Fruit fly (Drosophila melanogaster) whole organism, embryonic: ENCODE results near the gene Gsc.

Experiments used
- Atf3 ChIP-seq: fragments of 200-800 bp; sonication (Bioruptor generic); optimal IDR thresholded peaks from 3 replicates; lab custom pipeline; 2016; ENCODE audit warnings: missing biosample characterization, missing genetic modification characterization
- B-H1 ChIP-seq: fragments of 200-800 bp; sonication (Bioruptor generic); IDR thresholded peaks from 3 replicates; pipeline ENCODE4 v1.3.6; 2022; ENCODE audit warnings: missing biosample characterization, missing genetic modification characterization
- CG10462 ChIP-seq: fragments of 200-800 bp; sonication (Bioruptor generic); optimal IDR thresholded peaks from 2 replicates; lab custom pipeline; 2016; ENCODE audit warnings: missing biosample characterization, missing genetic modification characterization
- CG10543 ChIP-seq: fragments of 200-800 bp; sonication (Bioruptor generic); optimal IDR thresholded peaks from 3 replicates; lab custom pipeline; 2017; ENCODE audit warnings: missing biosample characterization, mild to moderate bottlenecking, missing genetic modification characterization, moderate library complexity
- CG11093 ChIP-seq: fragments of 200-800 bp; sonication (Bioruptor generic); IDR thresholded peaks from 3 replicates; pipeline ENCODE4 v1.3.6; 2022; ENCODE audit warnings: missing biosample characterization, missing genetic modification characterization
- CG11456 ChIP-seq: fragments of 200-800 bp; sonication (Bioruptor generic); IDR thresholded peaks from 3 replicates; pipeline ENCODE4 v1.3.6; 2022; ENCODE audit warnings: missing biosample characterization, missing genetic modification characterization
- CG12104 ChIP-seq: fragments of 200-800 bp; sonication (Bioruptor generic); optimal IDR thresholded peaks from 3 replicates; lab custom pipeline; 2016; ENCODE audit warnings: missing biosample characterization, missing genetic modification characterization
- CG12391 ChIP-seq: fragments of 200-800 bp; sonication (Bioruptor generic); optimal IDR thresholded peaks from 3 replicates; lab custom pipeline; 2018; ENCODE audit warnings: missing biosample characterization, mild to moderate bottlenecking, missing genetic modification characterization, moderate library complexity
- CG12744 ChIP-seq: fragments of 200-800 bp; sonication (Bioruptor generic); optimal IDR thresholded peaks from 2 replicates; lab custom pipeline; 2016; ENCODE audit warnings: missing biosample characterization, missing genetic modification characterization
- CG14710 ChIP-seq: fragments of 200-800 bp; sonication (Bioruptor generic); optimal IDR thresholded peaks from 3 replicates; lab custom pipeline; 2019; ENCODE audit warnings: missing biosample characterization, mild to moderate bottlenecking, missing genetic modification characterization, moderate library complexity
- CG15514 ChIP-seq: fragments of 200-800 bp; sonication (Bioruptor generic); optimal IDR thresholded peaks from 3 replicates; lab custom pipeline; 2017; ENCODE audit warnings: missing biosample characterization, missing genetic modification characterization, mild to moderate bottlenecking, moderate library complexity, missing genetic modification reagents
- CG15601 ChIP-seq: fragments of 200-800 bp; sonication (Bioruptor generic); optimal IDR thresholded peaks from 3 replicates; lab custom pipeline; 2019; ENCODE audit warnings: missing biosample characterization, mild to moderate bottlenecking, missing genetic modification characterization, moderate library complexity
- CG1603 ChIP-seq: fragments of 200-800 bp; sonication (Bioruptor generic); optimal IDR thresholded peaks from 2 replicates; lab custom pipeline; 2019; ENCODE audit warnings: missing biosample characterization, mild to moderate bottlenecking, missing genetic modification characterization, moderate library complexity
- CG18262 ChIP-seq: fragments of 200-800 bp; optimal IDR thresholded peaks from 3 replicates; lab custom pipeline; 2019; ENCODE audit warnings: missing biosample characterization, mild to moderate bottlenecking, missing genetic modification characterization, moderate library complexity
- CG2129 ChIP-seq: fragments of 200-800 bp; sonication (Bioruptor generic); IDR thresholded peaks from 2 replicates; pipeline ENCODE4 v1.3.6; 2022; ENCODE audit warnings: missing biosample characterization, missing genetic modification characterization; ENCODE audit not compliant: partially characterized antibody
- CG31365 ChIP-seq: fragments of 200-800 bp; sonication (Bioruptor generic); optimal IDR thresholded peaks from 2 replicates; lab custom pipeline; 2018; ENCODE audit warnings: missing biosample characterization, mild to moderate bottlenecking, missing genetic modification characterization
- CG3995 ChIP-seq: fragments of 200-800 bp; sonication (Bioruptor generic); optimal IDR thresholded peaks from 3 replicates; lab custom pipeline; 2016; ENCODE audit warnings: missing biosample characterization, missing genetic modification characterization
- CG4360 ChIP-seq: fragments of 200-800 bp; sonication (Bioruptor generic); IDR thresholded peaks from 2 replicates; pipeline ENCODE4 v1.3.6; 2022; ENCODE audit warnings: missing biosample characterization, missing genetic modification characterization
- CG6791 ChIP-seq: fragments of 200-800 bp; sonication (Bioruptor generic); IDR thresholded peaks from 3 replicates; pipeline ENCODE4 v1.3.6; 2022; ENCODE audit warnings: missing biosample characterization, missing genetic modification characterization; ENCODE audit not compliant: partially characterized antibody
- CG7556 ChIP-seq: fragments of 200-800 bp; sonication (Bioruptor generic); optimal IDR thresholded peaks from 2 replicates; lab custom pipeline; 2017; ENCODE audit warnings: missing biosample characterization, mild to moderate bottlenecking, missing genetic modification characterization
- CrebB ChIP-seq: fragments of 200-800 bp; sonication (Bioruptor generic); optimal IDR thresholded peaks from 3 replicates; lab custom pipeline; 2018; ENCODE audit warnings: missing biosample characterization, mild to moderate bottlenecking, missing genetic modification characterization
- D19A ChIP-seq: fragments of 200-800 bp; optimal IDR thresholded peaks from 3 replicates; lab custom pipeline; 2019; ENCODE audit warnings: missing biosample characterization, mild to moderate bottlenecking, missing genetic modification characterization, moderate library complexity
- Dbx ChIP-seq: fragments of 200-800 bp; sonication (Bioruptor generic); IDR thresholded peaks from 3 replicates; pipeline ENCODE4 v1.3.6; 2022; ENCODE audit warnings: missing biosample characterization, missing genetic modification characterization
- Dip2 ChIP-seq: fragments of 200-800 bp; sonication (Bioruptor generic); IDR thresholded peaks from 2 replicates; pipeline ENCODE4 v1.3.6; 2022; ENCODE audit warnings: missing biosample characterization, missing genetic modification characterization
- Dll ChIP-seq: fragments of 200-800 bp; sonication (Bioruptor generic); IDR thresholded peaks from 4 replicates; pipeline ENCODE4 v1.3.6; 2022; ENCODE audit warnings: missing biosample characterization, missing genetic modification characterization; ENCODE audit not compliant: partially characterized antibody
- Dp ChIP-seq: fragments of 200-800 bp; sonication (Bioruptor generic); optimal IDR thresholded peaks from 2 replicates; lab custom pipeline; 2018; ENCODE audit warnings: missing biosample characterization, mild to moderate bottlenecking, missing genetic modification characterization, moderate library complexity
- HLH4C ChIP-seq: fragments of 200-800 bp; sonication (Bioruptor generic); IDR thresholded peaks from 3 replicates; pipeline ENCODE4 v1.3.6; 2022; ENCODE audit warnings: missing biosample characterization, missing genetic modification characterization; ENCODE audit not compliant: partially characterized antibody
- Hsf ChIP-seq: fragments of 200-800 bp; sonication (Bioruptor generic); optimal IDR thresholded peaks from 3 replicates; lab custom pipeline; 2016; ENCODE audit warnings: missing biosample characterization, missing genetic modification characterization
- Lim3 ChIP-seq: fragments of 200-800 bp; sonication (Bioruptor generic); IDR thresholded peaks from 2 replicates; pipeline ENCODE4 v1.3.6; 2022; ENCODE audit warnings: missing biosample characterization, missing genetic modification characterization
- Lpt ChIP-seq: fragments of >200 bp; optimal IDR thresholded peaks from 2 replicates; lab custom pipeline; 2018; ENCODE audit warnings: missing biosample characterization, missing genetic modification characterization
- Trl ChIP-seq, 3 experiments: fragments of >200 bp in 2 of 3; fragments of 200-800 bp in 1 of 3; sonication (Bioruptor generic) in 1 of 3; optimal IDR thresholded peaks; 2 replicates in 1 of 3; 3 replicates in 2 of 3; lab custom pipeline; 2016 to 2017; ENCODE audit warnings: missing biosample characterization in 1 of 3, missing genetic modification characterization in 1 of 3
- chinmo ChIP-seq: fragments of 200-800 bp; sonication (Bioruptor generic); IDR thresholded peaks from 4 replicates; pipeline ENCODE4 v1.3.6; 2022; ENCODE audit warnings: missing biosample characterization, missing genetic modification characterization; ENCODE audit not compliant: partially characterized antibody
- corto ChIP-seq: fragments of 200-800 bp; sonication (Bioruptor generic); optimal IDR thresholded peaks from 2 replicates; lab custom pipeline; 2016; ENCODE audit warnings: missing biosample characterization, mild to moderate bottlenecking, missing genetic modification characterization, moderate library complexity
- gce ChIP-seq: fragments of 200-800 bp; sonication (Bioruptor generic); IDR thresholded peaks from 3 replicates; pipeline ENCODE4 v1.3.6; 2022; ENCODE audit warnings: missing biosample characterization, missing genetic modification characterization
- grau ChIP-seq: fragments of 200-800 bp; optimal IDR thresholded peaks from 3 replicates; lab custom pipeline; 2019; ENCODE audit warnings: missing biosample characterization, mild to moderate bottlenecking, missing genetic modification characterization, moderate library complexity
- gro ChIP-seq: fragments of 200-800 bp; sonication (Bioruptor generic); optimal IDR thresholded peaks from 2 replicates; lab custom pipeline; 2016; ENCODE audit warnings: missing biosample characterization, missing genetic modification characterization
- hb ChIP-seq: fragments of 200-800 bp; sonication (Bioruptor generic); IDR thresholded peaks from 3 replicates; pipeline ENCODE4 v1.3.6; 2022; ENCODE audit warnings: missing biosample characterization, missing genetic modification characterization; ENCODE audit not compliant: partially characterized antibody
- kay ChIP-seq: fragments of 200-800 bp; sonication (Bioruptor generic); optimal IDR thresholded peaks from 2 replicates; lab custom pipeline; 2016; ENCODE audit warnings: missing biosample characterization, missing genetic modification characterization
- maf-S ChIP-seq: fragments of 200-800 bp; sonication (Bioruptor generic); optimal IDR thresholded peaks from 2 replicates; lab custom pipeline; 2016; ENCODE audit warnings: missing biosample characterization, missing genetic modification characterization
- nau ChIP-seq: fragments of 200-800 bp; sonication (Bioruptor generic); optimal IDR thresholded peaks from 3 replicates; lab custom pipeline; 2017; ENCODE audit warnings: missing biosample characterization, mild to moderate bottlenecking, missing genetic modification characterization, missing genetic modification reagents
- nmo ChIP-seq: fragments of 200-800 bp; sonication (Bioruptor generic); optimal IDR thresholded peaks from 2 replicates; lab custom pipeline; 2018; ENCODE audit warnings: missing biosample characterization, mild to moderate bottlenecking, missing genetic modification characterization, moderate library complexity
- onecut ChIP-seq: fragments of 200-800 bp; sonication (Bioruptor generic); IDR thresholded peaks from 2 replicates; pipeline ENCODE4 v1.3.6; 2022; ENCODE audit warnings: missing biosample characterization, missing genetic modification characterization
- pros ChIP-seq: fragments of 200-800 bp; sonication (Bioruptor generic); optimal IDR thresholded peaks from 3 replicates; lab custom pipeline; 2019; ENCODE audit warnings: missing biosample characterization, mild to moderate bottlenecking, missing genetic modification characterization, moderate library complexity
- scrt ChIP-seq: fragments of 200-800 bp; sonication (Bioruptor generic); optimal IDR thresholded peaks from 2 replicates; lab custom pipeline; 2018; ENCODE audit warnings: missing biosample characterization, mild to moderate bottlenecking, missing genetic modification characterization, moderate library complexity
- slou ChIP-seq: fragments of 200-800 bp; sonication (Bioruptor generic); optimal IDR thresholded peaks from 3 replicates; lab custom pipeline; 2016; ENCODE audit warnings: missing biosample characterization, missing genetic modification characterization
- slp2 ChIP-seq: fragments of 200-800 bp; sonication (Bioruptor generic); optimal IDR thresholded peaks from 2 replicates; lab custom pipeline; 2016; ENCODE audit warnings: missing biosample characterization, missing genetic modification characterization
- so ChIP-seq: fragments of 200-800 bp; sonication (Bioruptor generic); IDR thresholded peaks from 3 replicates; pipeline ENCODE4 v1.3.6; 2022; ENCODE audit warnings: missing biosample characterization, missing genetic modification characterization
- tgo ChIP-seq: fragments of 200-800 bp; sonication (Bioruptor generic); IDR thresholded peaks from 3 replicates; pipeline ENCODE4 v1.3.6; 2022; ENCODE audit warnings: missing biosample characterization, missing genetic modification characterization
- usp ChIP-seq: fragments of >200 bp; optimal IDR thresholded peaks from 2 replicates; lab custom pipeline; 2017; ENCODE audit warnings: missing biosample characterization, missing genetic modification characterization
- zf30C ChIP-seq: fragments of 200-800 bp; sonication (Bioruptor generic); optimal IDR thresholded peaks from 3 replicates; lab custom pipeline; 2018; ENCODE audit warnings: missing biosample characterization, mild to moderate bottlenecking, missing genetic modification characterization

The Gsc gene

dm6 chr2L:568030-568429 lies 26.5 kb downstream of the Gsc start, which contains the start of the genes Nle and Sf3b1 (continued):
- TF ChIP-seq CG15514 (GFP tag; lab: Kevin White, UChicago) (peak; percentile 56), Dll (peak; percentile 98), CG10462 (peak; percentile 27), CG12104 (no peak), nmo (peak; percentile 71), Lim3 (GFP tag; lab: Robert Waterston, UW) (no peak), chinmo (GFP tag; lab: Robert Waterston, UW) (0 out of 4 replicates have a peak, but pooled peaks have one; percentile 60), CG1603 (tag; lab: Kevin White, UChicago) (peak; percentile 80), CG3995 (GFP tag; lab: Kevin White, UChicago) (no peak), CG18262 (tag; lab: Kevin White, UChicago) (peak; percentile 40), CG15601 (tag; lab: Kevin White, UChicago) (no peak), CG11093 (GFP tag; lab: Robert Waterston, UW) (no peak), usp (GFP tag; lab: Kevin White, UChicago) (no peak), CG10543 (GFP tag; lab: Kevin White, UChicago) (peak; percentile 45), CG2129 (GFP tag; lab: Robert Waterston, UW) (peak; percentile 93), CG14710 (peak; percentile 87), B-H1 (GFP tag; lab: Robert Waterston, UW) (no peak), CG7556 (no peak), CG11456 (GFP tag; lab: Robert Waterston, UW) (no peak), CG6791 (GFP tag; lab: Robert Waterston, UW) (peak; percentile 85), CG31365 (tag; lab: Kevin White, UChicago) (no peak), hb (GFP tag; lab: Robert Waterston, UW) (peak; percentile 89), Trl (optimal IDR thresholded peaks at IDR 0.05; lab: Kevin White, UChicago) (no peak), Trl (GFP tag; optimal IDR thresholded peaks at IDR 0.05; lab: Kevin White, UChicago) (peak; percentile 35), Hsf (GFP tag; lab: Kevin White, UChicago) (peak; percentile 73), gro (GFP tag; lab: Kevin White, UChicago) (peak; percentile 56), D19A (tag; lab: Kevin White, UChicago) (no peak), onecut (GFP tag; lab: Robert Waterston, UW) (0 out of 2 replicates have a peak, but pooled peaks have one; percentile 16), CrebB (tag; lab: Kevin White, UChicago) (no peak), HLH4C (GFP tag; lab: Robert Waterston, UW) (peak; percentile 88), maf-S (peak; percentile 13), CG4360 (GFP tag; lab: Robert Waterston, UW) (no peak), slp2 (GFP tag; lab: Kevin White, UChicago) (peak; percentile 37), tgo (GFP tag; lab: Robert Waterston, UW) (no peak), slou (GFP tag; lab: Kevin White, UChicago) (no peak), CG12744 (peak; percentile 27), kay (GFP tag; lab: Kevin White, UChicago) (no peak), pros (GFP tag; lab: Kevin White, UChicago) (no peak), Dip2 (no peak), scrt (no peak), gce (no peak), nau (no peak), Dp (GFP tag; lab: Kevin White, UChicago) (peak; percentile 48), CG12391 (peak; percentile 77), Lpt (no peak), so (GFP tag; lab: Robert Waterston, UW) (no peak), corto (GFP tag; lab: Kevin White, UChicago) (no peak), zf30C (GFP tag; lab: Kevin White, UChicago) (no peak), Dbx (no peak), grau (tag; lab: Kevin White, UChicago) (peak; percentile 44), Atf3 (peak; percentile 12)
